Fruit fly (Drosophila melanogaster) Kc167 (cell line): ENCODE data around the gene CG2336.

ENCODE experiments used
- Myc ChIP-seq: fragments of >200 bp; optimal IDR thresholded peaks from 2 replicates; lab custom pipeline; 2017; ENCODE audit warnings: missing external identifiers
- Sin3A ChIP-seq: fragments of >200 bp; optimal IDR thresholded peaks from 2 replicates; lab custom pipeline; 2018; ENCODE audit warnings: missing external identifiers
- h ChIP-seq: fragments of >200 bp; optimal IDR thresholded peaks from 3 replicates; lab custom pipeline; 2018; ENCODE audit warnings: missing external identifiers
- insv ChIP-seq: fragments of >200 bp; optimal IDR thresholded peaks from 3 replicates; lab custom pipeline; 2018; ENCODE audit warnings: missing external identifiers
- psq ChIP-seq: fragments of >200 bp; optimal IDR thresholded peaks from 2 replicates; lab custom pipeline; 2017; ENCODE audit warnings: missing external identifiers
- ttk ChIP-seq: sonication (Bioruptor generic); optimal IDR thresholded peaks from 2 replicates; lab custom pipeline; 2017; ENCODE audit warnings: missing external identifiers

CG2336 gene

DNA sequence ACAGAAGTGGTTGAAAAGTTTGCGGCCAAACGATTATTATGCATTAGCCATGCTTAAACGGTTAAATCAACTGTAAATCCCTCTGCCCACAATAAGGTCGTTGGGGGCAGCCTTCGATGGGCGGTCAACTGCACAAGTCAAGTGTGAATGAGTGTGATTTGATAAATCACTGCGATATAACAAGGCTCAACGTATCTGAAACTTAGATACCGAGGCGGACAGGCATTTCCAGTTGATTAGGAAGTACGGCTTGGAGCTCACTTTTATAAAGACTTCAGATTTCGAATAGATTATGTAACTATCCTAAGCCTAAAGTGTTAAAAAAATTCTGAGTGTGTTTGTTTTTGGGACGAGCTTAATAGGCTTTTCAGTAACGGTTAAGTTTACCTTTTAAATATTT lies at the start of gene CG2336:
Gene CG2336, plus strand, starts transcription at position 301 of the 400 bp plus-strand sequence.
- TF ChIP-seq insv (lab: Kevin White, UChicago) (no peak), Sin3A (lab: Kevin White, UChicago) (no peak), Myc (lab: Kevin White, UChicago) (no peak), psq (no peak), ttk (lab: Kevin White, UChicago) (no peak), h (lab: Kevin White, UChicago) (no peak)

DNA sequence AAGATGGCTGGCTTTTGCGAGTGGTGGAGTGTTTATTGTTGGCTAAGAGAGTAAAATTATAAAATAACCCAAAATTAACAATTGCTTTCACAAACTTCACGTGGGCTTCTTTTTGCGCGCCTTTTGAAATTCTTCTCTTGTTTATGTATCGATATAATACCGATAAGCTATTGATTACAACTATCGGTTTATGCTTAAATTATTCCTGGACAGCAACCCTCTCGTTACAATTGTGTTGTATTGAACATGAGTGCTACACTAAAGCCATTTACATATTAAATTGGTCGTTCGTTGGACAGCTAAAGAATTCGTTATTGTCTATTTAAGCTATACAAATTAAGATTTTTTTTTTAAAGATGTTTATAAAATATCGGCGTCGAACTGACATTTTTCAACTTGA lies 46.5 kb upstream of the CG2336 start:
- TF ChIP-seq psq: no peak
- no peak for TF ChIP-seq insv (lab: Kevin White, UChicago)
- TF ChIP-seq Myc (lab: Kevin White, UChicago): no peak
- TF ChIP-seq ttk (lab: Kevin White, UChicago): no peak
- TF ChIP-seq Sin3A (lab: Kevin White, UChicago): no peak
- no peak for TF ChIP-seq h (lab: Kevin White, UChicago)

DNA sequence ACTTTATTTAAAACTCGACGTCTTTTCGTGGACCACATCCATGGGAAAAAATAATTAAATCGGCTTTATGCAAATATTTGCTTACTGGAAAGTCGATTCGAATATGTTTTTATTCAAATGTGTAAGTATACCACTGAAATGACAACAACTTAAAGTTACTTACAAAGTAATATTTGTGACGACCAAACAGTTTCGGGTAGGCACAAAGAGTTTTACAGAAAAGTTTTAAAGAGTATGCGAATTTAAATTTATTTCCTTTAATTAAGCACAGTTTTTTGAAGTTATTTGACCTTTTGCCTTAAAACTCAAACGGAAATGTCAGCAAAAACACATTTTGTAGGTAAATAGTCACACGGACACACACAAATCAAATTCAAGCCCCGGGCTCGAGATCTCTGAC lies 31.8 kb upstream of the CG2336 start, which contains the start of gene Pif2:
Gene Pif2, plus strand, starts transcription at position 301 of the 400 bp plus-strand sequence.
- TF ChIP-seq Sin3A (lab: Kevin White, UChicago) (no peak), insv (lab: Kevin White, UChicago) (no peak), ttk (lab: Kevin White, UChicago) (no peak), Myc (lab: Kevin White, UChicago) (no peak), psq (no peak), h (lab: Kevin White, UChicago) (no peak)

DNA sequence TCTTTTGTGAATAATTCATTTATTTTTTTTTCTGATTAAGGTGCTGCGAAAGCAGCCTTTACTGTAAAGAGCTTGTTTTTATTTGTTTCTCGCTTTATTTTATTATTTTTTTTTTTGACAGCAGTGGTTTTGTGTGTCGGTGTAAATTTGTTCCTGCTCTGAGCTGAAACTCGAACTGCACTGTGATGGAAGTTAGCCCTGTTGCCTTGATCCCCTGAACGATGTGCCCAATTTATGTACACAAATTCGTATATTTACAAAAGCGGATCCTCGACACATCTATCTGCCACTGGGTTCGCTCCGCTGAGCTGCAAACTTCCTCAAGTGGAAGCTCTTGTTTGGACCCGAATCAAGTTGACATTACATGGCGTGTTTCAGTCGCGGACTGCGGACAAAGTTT lies 20.3 kb upstream of the CG2336 start, which contains the start of gene CG1137:
Gene CG1137, minus strand, starts transcription at position 101 of the 400 bp plus-strand sequence.
- TF ChIP-seq ttk (lab: Kevin White, UChicago): no peak
- no peak for TF ChIP-seq Myc (lab: Kevin White, UChicago)
- no peak for TF ChIP-seq psq
- no peak for TF ChIP-seq Sin3A (lab: Kevin White, UChicago)
- TF ChIP-seq insv (lab: Kevin White, UChicago): no peak
- no peak for TF ChIP-seq h (lab: Kevin White, UChicago)

DNA sequence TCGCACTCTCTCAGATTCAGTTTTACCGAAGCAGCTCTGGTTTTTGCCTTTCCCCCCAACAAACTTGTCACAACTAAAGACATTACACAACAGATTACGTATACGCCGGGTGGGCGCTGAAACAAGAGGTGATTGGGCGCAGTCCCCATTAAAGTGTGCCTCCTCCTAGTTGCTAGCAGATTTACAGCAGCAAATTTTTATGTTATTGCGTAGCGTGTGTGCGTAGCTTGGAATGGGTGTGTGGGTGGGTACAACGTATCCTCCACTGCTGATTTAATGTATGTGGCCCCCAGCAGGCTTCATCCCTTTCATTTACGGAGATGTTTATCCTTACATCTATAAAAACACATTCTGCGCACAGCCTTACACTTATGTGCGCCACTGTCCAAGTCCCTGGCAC lies 11.7 kb upstream of the CG2336 start:
- no peak for TF ChIP-seq Sin3A (lab: Kevin White, UChicago)
- no peak for TF ChIP-seq ttk (lab: Kevin White, UChicago)
- TF ChIP-seq h (lab: Kevin White, UChicago): no peak
- no peak for TF ChIP-seq insv (lab: Kevin White, UChicago)
- no peak for TF ChIP-seq Myc (lab: Kevin White, UChicago)
- no peak for TF ChIP-seq psq

DNA sequence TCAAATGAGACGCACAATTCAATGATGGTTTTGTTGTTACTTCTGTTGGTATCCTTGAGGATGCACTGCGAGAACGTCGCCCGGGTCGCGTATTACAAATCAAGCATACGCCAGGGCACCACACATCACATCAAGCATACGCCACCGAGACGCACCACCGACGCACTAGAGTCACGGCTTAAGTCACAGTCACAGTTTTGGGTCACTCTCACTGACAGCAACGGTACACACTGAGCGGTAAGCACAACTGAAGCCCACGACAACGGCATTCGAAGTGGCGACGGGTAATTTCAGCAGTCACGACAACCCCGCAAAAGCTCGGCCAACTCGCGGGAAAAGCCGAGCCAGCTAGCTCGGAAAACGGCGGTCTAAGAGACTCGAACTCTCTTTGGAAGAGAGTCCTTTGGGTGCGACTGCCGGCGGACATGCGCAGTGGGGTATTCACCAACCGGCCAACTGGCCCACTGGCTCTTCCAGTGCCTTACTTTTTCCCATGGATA lies 12.5 kb downstream of the CG2336 start, which contains the start of gene dpr11:
Gene dpr11, minus strand, starts transcription at position 263 of the 500 bp plus-strand sequence.
- TF ChIP-seq Myc (lab: Kevin White, UChicago) (no peak), h (lab: Kevin White, UChicago) (no peak), Sin3A (lab: Kevin White, UChicago) (no peak), insv (lab: Kevin White, UChicago) (no peak), ttk (lab: Kevin White, UChicago) (no peak), psq (no peak)

DNA sequence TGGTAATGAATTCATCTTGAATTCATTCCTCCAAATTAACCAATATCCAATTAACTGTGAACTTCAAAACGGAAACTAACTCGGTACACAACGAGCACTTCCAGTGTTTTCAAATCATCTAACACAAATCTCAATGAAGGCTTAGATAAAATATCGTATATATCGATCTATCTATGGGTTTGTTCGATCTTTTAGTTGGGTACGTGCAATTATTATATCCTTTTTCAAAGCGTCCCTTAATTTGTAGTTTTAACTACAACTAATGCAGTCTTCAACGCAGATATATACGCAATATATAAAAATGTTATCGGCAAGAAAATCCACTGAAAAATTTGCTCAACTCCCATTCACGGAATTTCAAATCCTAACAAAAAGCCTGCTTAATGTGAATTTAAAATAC lies 17.3 kb downstream of the CG2336 start, which contains the start of gene CG1138:
Gene CG1138, minus strand, starts transcription at position 101 of the 400 bp plus-strand sequence.
- TF ChIP-seq ttk (lab: Kevin White, UChicago): no peak
- TF ChIP-seq Sin3A (lab: Kevin White, UChicago): no peak
- TF ChIP-seq insv (lab: Kevin White, UChicago): no peak
- no peak for TF ChIP-seq psq
- TF ChIP-seq Myc (lab: Kevin White, UChicago): no peak
- no peak for TF ChIP-seq h (lab: Kevin White, UChicago)

DNA sequence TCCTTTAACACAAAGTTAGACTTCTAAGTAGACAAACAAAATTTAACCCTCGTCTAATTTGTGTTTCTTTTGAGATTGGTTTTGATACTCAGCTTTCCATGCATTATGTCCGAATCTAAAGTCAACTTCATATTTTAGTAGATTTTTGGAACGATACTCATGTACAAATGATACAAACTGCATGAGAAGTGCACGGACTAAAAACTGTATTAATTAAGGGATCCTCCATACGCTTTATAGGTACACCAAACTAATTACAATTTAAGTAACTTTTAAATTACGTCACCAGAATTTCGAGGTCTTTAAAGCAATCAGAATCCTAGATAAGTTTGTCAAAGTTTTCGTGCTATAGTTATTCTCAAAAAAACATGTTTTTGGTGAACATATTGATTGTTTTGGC lies 20.4 kb downstream of the CG2336 start, which contains the start of gene CG31482:
Gene CG31482, plus strand, starts transcription at position 301 of the 400 bp plus-strand sequence.
- TF ChIP-seq Sin3A (lab: Kevin White, UChicago) (no peak), h (lab: Kevin White, UChicago) (no peak), ttk (lab: Kevin White, UChicago) (no peak)

DNA sequence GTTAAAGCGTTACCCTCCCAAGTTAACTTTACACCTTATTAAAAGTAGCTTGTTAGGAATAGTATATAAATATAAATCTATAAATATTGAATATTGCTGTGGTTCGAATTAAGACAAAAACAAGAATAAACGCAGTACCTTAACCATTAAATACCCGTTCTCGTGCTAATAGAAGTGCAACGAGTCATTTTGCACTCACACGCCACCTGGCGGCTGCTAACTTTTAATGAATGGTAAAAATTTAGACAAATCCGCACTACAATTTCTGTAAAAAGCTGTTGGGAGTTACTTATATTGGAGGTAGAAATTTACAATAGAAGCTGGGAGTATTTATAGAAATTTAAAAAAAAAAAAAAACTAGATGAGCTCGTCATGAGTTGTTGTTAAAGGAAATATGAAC lies 24.6 kb downstream of the CG2336 start:
- TF ChIP-seq Sin3A (lab: Kevin White, UChicago): no peak
- TF ChIP-seq ttk (lab: Kevin White, UChicago): no peak
- no peak for TF ChIP-seq Myc (lab: Kevin White, UChicago)
- no peak for TF ChIP-seq h (lab: Kevin White, UChicago)
- no peak for TF ChIP-seq insv (lab: Kevin White, UChicago)
- TF ChIP-seq psq: no peak

DNA sequence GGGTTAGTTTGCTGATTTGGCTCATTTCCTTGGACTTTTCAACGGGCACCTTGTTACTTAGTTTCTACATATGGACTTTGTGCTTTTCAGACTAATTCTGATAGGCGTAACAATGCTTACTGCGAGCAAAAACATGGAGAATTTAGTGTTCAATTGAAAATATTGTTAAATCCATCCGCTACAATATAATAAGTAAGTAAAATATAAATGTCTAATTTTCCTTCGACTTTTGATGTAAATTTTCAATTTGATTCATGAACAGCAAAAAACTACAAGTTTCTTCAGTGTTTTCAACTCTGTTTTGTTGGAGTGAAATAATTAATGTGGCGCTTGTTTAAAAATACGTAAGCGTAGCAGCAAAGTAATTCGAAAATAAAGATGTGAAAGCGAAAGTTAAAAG lies 28.2 kb downstream of the CG2336 start, which contains the start of gene glob2:
Gene glob2, minus strand, starts transcription at position 101 of the 400 bp plus-strand sequence.
- no peak for TF ChIP-seq ttk (lab: Kevin White, UChicago)
- TF ChIP-seq Myc (lab: Kevin White, UChicago): no peak
- no peak for TF ChIP-seq insv (lab: Kevin White, UChicago)
- no peak for TF ChIP-seq Sin3A (lab: Kevin White, UChicago)
- no peak for TF ChIP-seq h (lab: Kevin White, UChicago)
- TF ChIP-seq psq: no peak

DNA sequence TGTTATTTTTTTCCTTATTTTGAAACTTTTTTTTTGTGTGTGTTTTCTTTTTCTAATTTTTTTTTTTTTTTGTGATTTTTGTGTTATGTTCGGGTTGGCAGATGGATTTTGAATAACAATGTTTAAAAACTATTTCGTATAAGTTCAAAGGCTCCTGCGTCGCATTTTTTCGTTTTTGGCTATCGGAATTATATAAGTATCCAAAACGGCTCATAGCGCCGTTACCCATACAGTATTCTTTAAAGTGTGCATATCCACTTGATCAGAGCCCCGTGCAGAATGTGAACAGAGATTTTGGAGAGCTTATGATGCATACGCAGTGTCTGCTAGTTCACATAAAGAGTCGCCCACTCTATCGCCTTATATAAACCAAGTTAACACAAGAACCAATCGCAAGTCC lies 47.2 kb downstream of the CG2336 start, which contains the start of gene sowi:
Gene sowi, minus strand, starts transcription at position 101 of the 400 bp plus-strand sequence.
- TF ChIP-seq h (lab: Kevin White, UChicago) (no peak), psq (no peak), insv (lab: Kevin White, UChicago) (no peak), Sin3A (lab: Kevin White, UChicago) (no peak), Myc (lab: Kevin White, UChicago) (no peak), ttk (lab: Kevin White, UChicago) (no peak)

DNA sequence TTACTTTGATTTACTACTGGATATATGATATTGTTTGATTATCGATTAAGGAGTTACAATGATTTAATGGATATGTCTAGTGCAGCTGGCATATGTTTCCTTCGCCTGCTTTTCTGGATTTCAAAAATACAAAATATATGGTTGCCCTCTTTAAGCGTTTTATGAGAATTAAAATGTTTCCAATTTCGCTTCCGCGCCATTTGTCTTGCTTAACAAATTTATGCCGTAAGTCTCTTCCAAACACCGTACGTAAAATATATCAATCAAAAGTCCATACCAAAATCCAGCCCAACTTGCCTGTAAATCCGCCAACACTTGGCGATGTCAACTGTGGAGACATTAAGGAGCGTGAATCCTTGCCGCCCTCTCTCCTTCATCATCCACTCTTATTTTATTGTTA lies 48.6 kb downstream of the CG2336 start, which contains the start of gene CG15177:
Gene CG15177, minus strand, starts transcription at position 101 of the 400 bp plus-strand sequence.
- no peak for TF ChIP-seq insv (lab: Kevin White, UChicago)
- TF ChIP-seq h (lab: Kevin White, UChicago): no peak
- no peak for TF ChIP-seq Sin3A (lab: Kevin White, UChicago)
- TF ChIP-seq ttk (lab: Kevin White, UChicago): no peak
- no peak for TF ChIP-seq Myc (lab: Kevin White, UChicago)
